Fruit fly (Drosophila melanogaster): ENCODE data around the gene Shawl.

The Shawl gene

DNA sequence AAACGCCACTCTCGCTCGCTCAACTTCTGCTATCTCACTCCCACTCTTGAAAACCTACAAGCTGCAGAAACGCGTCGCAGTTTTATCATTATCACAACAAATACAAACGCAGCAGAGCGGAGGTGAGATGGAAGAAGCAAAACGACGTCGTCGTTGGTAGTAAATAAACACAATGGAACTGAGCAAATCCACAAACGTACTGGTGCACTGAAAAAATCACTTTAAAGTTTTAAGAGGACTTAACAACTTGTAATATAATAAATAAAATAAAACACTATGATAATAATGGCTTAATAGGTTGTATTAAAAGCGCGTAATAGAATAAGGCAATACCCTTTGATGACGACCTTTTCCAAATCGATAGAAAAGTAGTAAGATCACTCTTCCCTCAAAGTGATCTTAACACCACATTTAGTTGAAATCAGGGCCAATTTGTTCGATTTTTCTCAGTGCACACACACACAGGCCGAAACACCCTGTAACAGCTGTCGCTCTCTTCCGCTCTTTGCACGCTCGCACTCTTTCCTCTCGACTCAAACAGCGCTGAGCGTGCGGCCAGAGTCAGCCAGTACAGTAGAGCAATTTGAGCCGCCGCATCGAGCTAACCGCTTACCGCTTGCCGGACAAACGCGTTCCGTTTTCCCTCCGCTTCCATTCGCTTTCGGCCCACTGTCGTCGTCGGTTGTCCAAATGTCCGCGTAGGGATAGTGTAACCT lies 34.5 kb upstream of the Shawl start (continued):
- TF ChIP-seq CG12299 (tag; optimal IDR thresholded peaks at IDR 0.05) (peak; percentile 93), Hand (GFP tag; optimal IDR thresholded peaks at IDR 0.05) (peak; percentile 89), Fer3 (tag; optimal IDR thresholded peaks at IDR 0.05) (peak; percentile 87), CG3065 (GFP tag; optimal IDR thresholded peaks at IDR 0.05) (peak; percentile 93), CG10321 (GFP tag; IDR thresholded peaks at IDR 0.05) (peak; percentile 61; the same call in 1 of the 2 replicates), tup (GFP tag; optimal IDR thresholded peaks at IDR 0.05) (peak; percentile 66), tio (GFP tag; optimal IDR thresholded peaks at IDR 0.05) (peak; percentile 93), CG10979 (tag; optimal IDR thresholded peaks at IDR 0.05) (peak; percentile 98), TFAM (GFP tag; optimal IDR thresholded peaks at IDR 0.05) (peak; percentile 76), Trl (optimal IDR thresholded peaks at IDR 0.05) (peak; percentile 92 to 95), Trl (GFP tag; optimal IDR thresholded peaks at IDR 0.05) (peak; percentile 91), CG5953 (GFP tag; IDR thresholded peaks at IDR 0.05) (peak; percentile 87), CG14860 (GFP tag; IDR thresholded peaks at IDR 0.05; ENCODE audit: partially characterized antibody) (no peak), CG13123 (GFP tag; optimal IDR thresholded peaks at IDR 0.05) (peak; percentile 86), esg (GFP tag; conservative IDR thresholded peaks at IDR 0.05) (peak; percentile 95), cato (GFP tag; optimal IDR thresholded peaks at IDR 0.05; ENCODE audit: borderline replicate concordance) (peak; percentile 89), CG30431 (GFP tag; optimal IDR thresholded peaks at IDR 0.05) (peak; percentile 96), CG3163 (GFP tag; optimal IDR thresholded peaks at IDR 0.05) (peak; percentile 93), dmrt11E (tag; optimal IDR thresholded peaks at IDR 0.05) (peak; percentile 99), CG11085 (GFP tag; IDR thresholded peaks at IDR 0.05) (peak; percentile 93), Rx (GFP tag; IDR thresholded peaks at IDR 0.05) (peak; percentile 92), CG34376 (GFP tag; optimal IDR thresholded peaks at IDR 0.05) (peak; percentile 94), Neu2 (GFP tag; optimal IDR thresholded peaks at IDR 0.05; ENCODE audit: borderline replicate concordance) (no peak), Hsf (GFP tag; optimal IDR thresholded peaks at IDR 0.05) (peak; percentile 90), dati (GFP tag; IDR thresholded peaks at IDR 0.05) (peak; percentile 86), CG18764 (GFP tag; optimal IDR thresholded peaks at IDR 0.05) (peak; percentile 84), Dp (GFP tag; optimal IDR thresholded peaks at IDR 0.05) (peak; percentile 7), NfI (GFP tag; optimal IDR thresholded peaks at IDR 0.05) (peak; percentile 97), CG12769 (tag; optimal IDR thresholded peaks at IDR 0.05) (peak; percentile 77), CG4730 (GFP tag; IDR thresholded peaks at IDR 0.05) (peak; percentile 89), CG9932 (GFP tag; IDR thresholded peaks at IDR 0.05) (peak; percentile 96), CG6813 (GFP tag; optimal IDR thresholded peaks at IDR 0.05) (peak; percentile 92), emc (GFP tag; optimal IDR thresholded peaks at IDR 0.05) (peak; percentile 38), BtbVII (GFP tag; optimal IDR thresholded peaks at IDR 0.05) (peak; percentile 93), Eip74EF (GFP tag; optimal IDR thresholded peaks at IDR 0.05) (peak in 1 of 2 experiments; percentile 92), kni (GFP tag; optimal IDR thresholded peaks at IDR 0.05) (peak; percentile 94), tgo (GFP tag; IDR thresholded peaks at IDR 0.05) (peak; percentile 96), Lim3 (GFP tag; IDR thresholded peaks at IDR 0.05) (peak; percentile 93), crp (GFP tag; optimal IDR thresholded peaks at IDR 0.05) (peak in 1 of 2 experiments; percentile 70), CG10543 (GFP tag; optimal IDR thresholded peaks at IDR 0.05) (peak; percentile 97), fd96Cb (tag; optimal IDR thresholded peaks at IDR 0.05) (peak; percentile 97), CG6689 (GFP tag; IDR thresholded peaks at IDR 0.05) (peak; percentile 97), Hr39 (optimal IDR thresholded peaks at IDR 0.05) (no peak), dmrt99B (tag; optimal IDR thresholded peaks at IDR 0.05) (peak; percentile 98), Dbx (GFP tag; IDR thresholded peaks at IDR 0.05) (peak; percentile 92), CG31441 (GFP tag; IDR thresholded peaks at IDR 0.05) (peak; percentile 88), CG8388 (GFP tag; optimal IDR thresholded peaks at IDR 0.05) (peak; percentile 93), gcm (GFP tag; optimal IDR thresholded peaks at IDR 0.05) (peak; percentile 95), CG34224 (GFP tag; IDR thresholded peaks at IDR 0.05; ENCODE audit: partially characterized antibody) (peak; percentile 23; the same call in 2 of the 3 replicates)
